Worm (Caenorhabditis elegans) whole organism, L4 larva: ENCODE data around the gene Y32B12B.2.

Experiments
- D1046.2 ChIP-seq: fragments of 200-800 bp; sonication (Bioruptor generic); IDR thresholded peaks from 2 replicates; pipeline ENCODE4 v1.3.6; 2022; ENCODE audit warnings: missing genetic modification characterization, missing compliant biosample characterization
- T20F7.1 ChIP-seq: fragments of 200-800 bp; sonication (Bioruptor generic); optimal IDR thresholded peaks from 2 replicates; lab custom pipeline; 2018; ENCODE audit warnings: mild to moderate bottlenecking, missing genetic modification characterization, missing compliant biosample characterization
- T26A8.4 ChIP-seq: fragments of 200-800 bp; sonication (Bioruptor generic); IDR thresholded peaks from 2 replicates; pipeline ENCODE4 v1.3.6; 2022; ENCODE audit warnings: missing genetic modification characterization, missing compliant biosample characterization
- Y105C5A.15 ChIP-seq: fragments of 200-800 bp; sonication (Bioruptor generic); IDR thresholded peaks from 2 replicates; pipeline ENCODE4 v1.3.6; 2022; ENCODE audit warnings: missing genetic modification characterization, missing compliant biosample characterization
- Y75B8A.6 ChIP-seq: fragments of 200-800 bp; sonication (Bioruptor generic); IDR thresholded peaks from 2 replicates; pipeline ENCODE4 v1.3.6; 2022; ENCODE audit warnings: missing genetic modification reagents, missing genetic modification characterization, missing compliant biosample characterization
- aha-1 ChIP-seq: fragments of 150-350 bp; peaks from one replicate; lab custom pipeline; 2014; ENCODE audit warnings: missing biosample characterization, missing genetic modification characterization
- arid-1 ChIP-seq: fragments of 200-800 bp; sonication (Bioruptor generic); conservative IDR thresholded peaks from 2 replicates; pipeline ENCODE4 v1.3.6; 2022; ENCODE audit warnings: missing genetic modification reagents, missing genetic modification characterization, missing compliant biosample characterization
- ces-1 ChIP-seq: fragments of 150-350 bp; sonication (generic microtip); optimal IDR thresholded peaks from 4 replicates; lab custom pipeline; 2014; ENCODE audit warnings: missing biosample characterization, missing genetic modification reagents, missing genetic modification characterization
- daf-16 ChIP-seq, 3 experiments: sonication (generic microtip); optimal IDR thresholded peaks; 2 replicates each; lab custom pipeline; 2016 to 2017; ENCODE audit warnings: missing genetic modification characterization in 3 of 3, missing genetic modification reagents in 3 of 3, mild to moderate bottlenecking in 2 of 3, missing compliant biosample characterization in 2 of 3, missing biosample characterization in 1 of 3, moderate library complexity in 1 of 3
- daf-19 ChIP-seq: fragments of 200-800 bp; sonication (Bioruptor generic); conservative IDR thresholded peaks from 2 replicates; pipeline ENCODE4 v1.3.6; 2022; ENCODE audit warnings: missing genetic modification characterization, missing compliant biosample characterization
- dmd-6 ChIP-seq: fragments of 200-800 bp; sonication (Bioruptor generic); IDR thresholded peaks from 2 replicates; pipeline ENCODE4 v1.3.6; 2022; ENCODE audit warnings: missing genetic modification reagents, missing genetic modification characterization, missing compliant biosample characterization
- dmd-9 ChIP-seq: fragments of 200-800 bp; sonication (Bioruptor generic); IDR thresholded peaks from 2 replicates; pipeline ENCODE4 v1.3.6; 2022; ENCODE audit warnings: missing genetic modification reagents, missing genetic modification characterization, missing compliant biosample characterization
- dve-1 ChIP-seq: sonication (generic microtip); optimal IDR thresholded peaks from 2 replicates; lab custom pipeline; 2017; ENCODE audit warnings: antibody characterized with exemption, mild to moderate bottlenecking, missing genetic modification characterization, missing compliant biosample characterization; ENCODE audit not compliant: insufficient read depth
- egl-27 ChIP-seq: sonication (generic microtip); optimal IDR thresholded peaks from 3 replicates; lab custom pipeline; 2017; ENCODE audit warnings: missing biosample characterization, missing genetic modification reagents, missing genetic modification characterization
- gei-8 ChIP-seq: fragments of 200-800 bp; sonication (Bioruptor generic); optimal IDR thresholded peaks from 2 replicates; lab custom pipeline; 2018; ENCODE audit warnings: mild to moderate bottlenecking, missing genetic modification characterization, missing compliant biosample characterization
- hif-1 ChIP-seq, 2 experiments: sonication (generic microtip); optimal IDR thresholded peaks; 2 replicates each; lab custom pipeline; 2016 to 2017; ENCODE audit warnings: missing compliant biosample characterization in 2 of 2, missing genetic modification characterization in 2 of 2, missing genetic modification reagents in 2 of 2, missing genotype in 2 of 2, mild to moderate bottlenecking in 1 of 2
- hlh-11 ChIP-seq: fragments of 200-800 bp; sonication (Bioruptor generic); optimal IDR thresholded peaks from 2 replicates; lab custom pipeline; 2018; ENCODE audit warnings: mild to moderate bottlenecking, missing genetic modification characterization, missing compliant biosample characterization
- hlh-30 ChIP-seq: sonication (generic microtip); optimal IDR thresholded peaks from 2 replicates; lab custom pipeline; 2017; ENCODE audit warnings: antibody characterized with exemption, mild to moderate bottlenecking, missing genetic modification characterization, missing compliant biosample characterization; ENCODE audit not compliant: insufficient read depth
- lin-1 ChIP-seq: fragments of 200-800 bp; sonication (Bioruptor generic); IDR thresholded peaks from 2 replicates; pipeline ENCODE4 v1.3.6; 2022; ENCODE audit warnings: missing genetic modification reagents, missing genetic modification characterization, missing compliant biosample characterization
- lin-38 ChIP-seq: fragments of 200-800 bp; sonication (Bioruptor generic); IDR thresholded peaks from 2 replicates; pipeline ENCODE4 v1.3.6; 2022; ENCODE audit warnings: missing genetic modification reagents, missing genetic modification characterization, missing compliant biosample characterization
- madf-5 ChIP-seq, 2 experiments: fragments of 200-800 bp; sonication (Bioruptor generic); IDR thresholded peaks; 2 replicates each; pipeline ENCODE4 v1.3.6; 2022; ENCODE audit warnings: missing compliant biosample characterization in 2 of 2, missing genetic modification characterization in 2 of 2
- mdt-29 ChIP-seq: fragments of 200-800 bp; sonication (Bioruptor generic); IDR thresholded peaks from 2 replicates; pipeline ENCODE4 v1.3.6; 2022; ENCODE audit warnings: missing genetic modification reagents, missing genetic modification characterization, missing compliant biosample characterization
- nhr-102 ChIP-seq: sonication (generic microtip); optimal IDR thresholded peaks from 2 replicates; lab custom pipeline; 2016; ENCODE audit warnings: mild to moderate bottlenecking, missing genetic modification characterization, moderate library complexity, missing compliant biosample characterization
- nhr-111 ChIP-seq: fragments of 200-800 bp; sonication (Bioruptor generic); optimal IDR thresholded peaks from 2 replicates; lab custom pipeline; 2018; ENCODE audit warnings: mild to moderate bottlenecking, missing genetic modification characterization, missing compliant biosample characterization
- nhr-237 ChIP-seq: sonication (generic microtip); optimal IDR thresholded peaks from 2 replicates; lab custom pipeline; 2017; ENCODE audit warnings: missing biosample characterization, missing genetic modification characterization
- nhr-28 ChIP-seq: fragments of 150-350 bp; optimal IDR thresholded peaks from 2 replicates; lab custom pipeline; 2014; ENCODE audit warnings: missing biosample characterization, missing genetic modification characterization
- nhr-41 ChIP-seq: fragments of 200-800 bp; sonication (Bioruptor generic); IDR thresholded peaks from 2 replicates; pipeline ENCODE4 v1.3.6; 2022; ENCODE audit warnings: missing genetic modification reagents, missing genetic modification characterization, missing compliant biosample characterization
- nhr-77 ChIP-seq: fragments of 150-350 bp; optimal IDR thresholded peaks from 2 replicates; lab custom pipeline; 2014; ENCODE audit warnings: missing biosample characterization, missing genetic modification characterization
- pha-4 ChIP-seq, 2 experiments: fragments of 150-350 bp in 1 of 2; fragments of 200-800 bp in 1 of 2; sonication (Bioruptor generic) in 1 of 2; IDR thresholded peaks in 1 of 2; optimal IDR thresholded peaks in 1 of 2; 2 replicates each; pipeline versions ENCODE4 v1.3.6 to Lab custom; 2014 to 2022; ENCODE audit warnings: missing genetic modification characterization in 2 of 2, missing genetic modification reagents in 2 of 2, missing biosample characterization in 1 of 2, missing compliant biosample characterization in 1 of 2
- php-3 ChIP-seq: fragments of 200-800 bp; sonication (Bioruptor generic); IDR thresholded peaks from 2 replicates; pipeline ENCODE4 v1.3.6; 2022; ENCODE audit warnings: missing genetic modification reagents, missing genetic modification characterization, missing compliant biosample characterization
- pqm-1 ChIP-seq: sonication (generic microtip); optimal IDR thresholded peaks from 2 replicates; lab custom pipeline; 2017; ENCODE audit warnings: missing biosample characterization, missing genetic modification characterization
- saeg-2 ChIP-seq: fragments of 200-800 bp; sonication (Bioruptor generic); IDR thresholded peaks from 2 replicates; pipeline ENCODE4 v1.3.6; 2022; ENCODE audit warnings: missing genetic modification reagents, missing genetic modification characterization, missing compliant biosample characterization
- snpc-1.2 ChIP-seq: fragments of 200-800 bp; sonication (Bioruptor generic); IDR thresholded peaks from 2 replicates; pipeline ENCODE4 v1.3.6; 2022; ENCODE audit warnings: missing genetic modification reagents, missing genetic modification characterization, missing compliant biosample characterization
- tra-1 ChIP-seq: fragments of 200-800 bp; sonication (Bioruptor generic); IDR thresholded peaks from 2 replicates; pipeline ENCODE4 v1.3.6; 2022; ENCODE audit warnings: missing genetic modification reagents, missing genetic modification characterization, missing compliant biosample characterization
- unc-130 ChIP-seq: sonication (generic microtip); optimal IDR thresholded peaks from 2 replicates; lab custom pipeline; 2016; ENCODE audit warnings: missing genetic modification reagents, missing genetic modification characterization, missing compliant biosample characterization
- unc-62 ChIP-seq, 3 experiments: fragments of 150-350 bp in 1 of 3; sonication (generic microtip); optimal IDR thresholded peaks in 2 of 3; peaks in 1 of 3; 1 replicate in 1 of 3; 2 replicates in 2 of 3; lab custom pipeline; 2014 to 2017; ENCODE audit warnings: missing biosample characterization in 3 of 3, missing genetic modification characterization in 3 of 3, missing genetic modification reagents in 3 of 3, missing genotype in 1 of 3
- zag-1 ChIP-seq: fragments of 150-350 bp; optimal IDR thresholded peaks from 2 replicates; lab custom pipeline; 2014; ENCODE audit warnings: missing biosample characterization, missing genetic modification characterization
- ztf-7 ChIP-seq: fragments of 150-350 bp; optimal IDR thresholded peaks from 2 replicates; lab custom pipeline; 2014; ENCODE audit warnings: missing biosample characterization, missing genetic modification characterization

Y32B12B.2 gene

ce11 chrV:16592947-16593791 lies 55.0 kb downstream of the Y32B12B.2 start:
- TF ChIP-seq lin-38 (GFP tag; lab: Robert Waterston, UW) (0 out of 2 replicates have a peak, but pooled peaks have one; percentile 22), tra-1 (GFP tag; lab: Robert Waterston, UW) (peak; percentile 52; the same call in 1 of the 2 replicates), aha-1 (tag; lab: Kevin White, UChicago) (no peak), saeg-2 (0 out of 2 replicates have a peak, but pooled peaks have one; percentile 22), ces-1 (no peak), nhr-237 (tag; lab: Kevin White, UChicago) (no peak), ztf-7 (tag; lab: Kevin White, UChicago) (no peak), T26A8.4 (peak; percentile 57; the same call in 1 of the 2 replicates), php-3 (GFP tag; lab: Robert Waterston, UW) (peak; percentile 58), unc-62 (GFP tag; optimal IDR thresholded peaks at IDR 0.05 in 1 of 2; lab: Kevin White, UChicago) (peak; percentile 2 to 84), unc-62 (tag; optimal IDR thresholded peaks at IDR 0.05; lab: Kevin White, UChicago) (no peak), hif-1 (tag; optimal IDR thresholded peaks at IDR 0.05; lab: Kevin White, UChicago) (no peak), pha-4 (GFP tag; IDR thresholded peaks at IDR 0.05; lab: Robert Waterston, UW) (peak; percentile 64; the same call in 1 of the 2 replicates), pha-4 (tag; optimal IDR thresholded peaks at IDR 0.05; lab: Kevin White, UChicago) (no peak), dmd-9 (0 out of 2 replicates have a peak, but pooled peaks have one; percentile 38), D1046.2 (GFP tag; lab: Robert Waterston, UW) (no peak), nhr-41 (no peak), daf-19 (no peak), madf-5 (GFP tag; IDR thresholded peaks at IDR 0.05; lab: Robert Waterston, UW) (no peak), hlh-30 (tag; lab: Kevin White, UChicago) (peak; percentile 43), hlh-11 (tag; lab: Kevin White, UChicago) (peak; percentile 63), arid-1 (GFP tag; lab: Robert Waterston, UW) (no peak), pqm-1 (tag; lab: Kevin White, UChicago) (peak; percentile 81), unc-130 (GFP tag; lab: Kevin White, UChicago) (no peak), nhr-28 (tag; lab: Kevin White, UChicago) (peak; percentile 69), T20F7.1 (GFP tag; lab: Kevin White, UChicago) (peak; percentile 32), nhr-102 (tag; lab: Kevin White, UChicago) (peak; percentile 15), zag-1 (tag; lab: Kevin White, UChicago) (no peak), nhr-111 (no peak), mdt-29 (peak; percentile 10; the same call in 1 of the 2 replicates), dmd-6 (GFP tag; lab: Robert Waterston, UW) (peak; percentile 63), lin-1 (GFP tag; lab: Robert Waterston, UW) (peak; percentile 40; the same call in 1 of the 2 replicates), Y105C5A.15 (GFP tag; lab: Robert Waterston, UW) (0 out of 2 replicates have a peak, but pooled peaks have one; percentile 14), gei-8 (GFP tag; lab: Kevin White, UChicago) (no peak), dve-1 (peak; percentile 41), Y75B8A.6 (GFP tag; lab: Robert Waterston, UW) (no peak), snpc-1.2 (GFP tag; lab: Robert Waterston, UW) (no peak), nhr-77 (tag; lab: Kevin White, UChicago) (peak; percentile 37), egl-27 (tag; lab: Kevin White, UChicago) (no peak), daf-16 (GFP tag; optimal IDR thresholded peaks at IDR 0.05; lab: Kevin White, UChicago) (no peak), daf-16 (tag; optimal IDR thresholded peaks at IDR 0.05; lab: Kevin White, UChicago) (peak; percentile 69)
